Fruit fly (Drosophila melanogaster) whole organism, pupa: Measurements from ENCODE around the gene CG4709.

Source experiments
- CG13204 ChIP-seq: fragments of 200-800 bp; sonication (Bioruptor generic); optimal IDR thresholded peaks from 2 replicates; lab custom pipeline; 2018; ENCODE audit warnings: missing biosample characterization, mild to moderate bottlenecking, missing genetic modification characterization, moderate library complexity
- CG15710 ChIP-seq: fragments of 200-800 bp; sonication (Bioruptor generic); optimal IDR thresholded peaks from 2 replicates; lab custom pipeline; 2018; ENCODE audit warnings: missing biosample characterization, mild to moderate bottlenecking, missing genetic modification characterization, moderate library complexity
- CG4496 ChIP-seq: fragments of 200-800 bp; sonication (Bioruptor generic); IDR thresholded peaks from 3 replicates; pipeline ENCODE4 v1.3.6; 2022; ENCODE audit warnings: missing biosample characterization, missing genetic modification characterization
- CG8159 ChIP-seq: fragments of 200-800 bp; sonication (Bioruptor generic); optimal IDR thresholded peaks from 3 replicates; lab custom pipeline; 2018; ENCODE audit warnings: missing biosample characterization, mild to moderate bottlenecking, missing genetic modification characterization, moderate library complexity
- CG8301 ChIP-seq: fragments of 200-800 bp; sonication (Bioruptor generic); optimal IDR thresholded peaks from 2 replicates; lab custom pipeline; 2018; ENCODE audit warnings: missing biosample characterization, mild to moderate bottlenecking, missing genetic modification characterization
- Pif1A ChIP-seq: fragments of 200-800 bp; sonication (Bioruptor generic); optimal IDR thresholded peaks from 3 replicates; lab custom pipeline; 2016; ENCODE audit warnings: missing biosample characterization, missing genetic modification characterization

DNA sequence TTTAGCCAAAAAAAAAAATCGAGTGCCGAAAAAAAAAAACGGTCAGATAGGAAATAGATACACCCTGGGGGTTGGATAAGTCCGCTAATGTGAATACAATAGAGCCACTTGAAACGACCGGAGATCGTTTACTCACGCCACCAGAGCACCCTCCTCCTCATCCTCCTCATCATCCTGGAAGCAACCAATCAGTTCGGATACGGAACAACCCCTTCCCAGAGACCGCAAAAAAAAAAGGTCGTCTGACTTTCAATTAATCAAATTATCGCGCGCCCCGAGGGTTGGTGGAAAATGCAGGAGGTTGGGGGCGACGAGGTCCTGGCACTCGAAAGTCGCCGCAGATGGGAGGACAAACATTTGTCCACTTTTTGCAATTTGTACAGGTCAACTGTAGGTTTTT is 18.5 kb downstream of the CG4709 start:
- TF ChIP-seq CG15710 (tag; lab: Kevin White, UChicago) (no peak), Pif1A (GFP tag; lab: Kevin White, UChicago) (no peak), CG4496 (no peak), CG13204 (no peak), CG8159 (tag; lab: Kevin White, UChicago) (no peak), CG8301 (tag; lab: Kevin White, UChicago) (no peak)
